3 fruit fly cellular contexts compared by ENCODE assay signal in genomic region chr2L:18948065-18948723, dm6.
TF ChIP-seq lines count a peak whose summit lies in the region.

No protein-coding gene starts in this region.

TF ChIP-seq in whole organism, embryonic, 481 proteins besides CTCF, POLR2A, EP300 and RAD21 (continued from another document and continues in another):
- TF ChIP-seq CG16863 (GFP tag; optimal IDR thresholded peaks at IDR 0.05; lab: Kevin White, UChicago), result no peak
- TF ChIP-seq CG6791 (GFP tag; IDR thresholded peaks at IDR 0.05; lab: Robert Waterston, UW; ENCODE audit: partially characterized antibody), result no peak
- peak; percentile 48 for TF ChIP-seq CG4820 (GFP tag; optimal IDR thresholded peaks at IDR 0.05; lab: Kevin White, UChicago)
- no peak for TF ChIP-seq ase (GFP tag; IDR thresholded peaks at IDR 0.05; lab: Robert Waterston, UW)
- TF ChIP-seq en (GFP tag; optimal IDR thresholded peaks at IDR 0.05; lab: Kevin White, UChicago), result no peak
- TF ChIP-seq CG9727 (GFP tag; optimal IDR thresholded peaks at IDR 0.05; lab: Kevin White, UChicago), result peak; percentile 58
- peak; percentile 56 for TF ChIP-seq Med (GFP tag; lab: Kevin White, UChicago)
- TF ChIP-seq CG1024 (GFP tag; IDR thresholded peaks at IDR 0.05; lab: Robert Waterston, UW), result no peak
- TF ChIP-seq z (GFP tag; IDR thresholded peaks at IDR 0.05; lab: Robert Waterston, UW), result no peak
- peak; percentile 68 for TF ChIP-seq ewg (GFP tag; optimal IDR thresholded peaks at IDR 0.05; lab: Kevin White, UChicago)
- TF ChIP-seq kay (GFP tag; optimal IDR thresholded peaks at IDR 0.05; lab: Kevin White, UChicago), result no peak
- no peak for TF ChIP-seq hth (optimal IDR thresholded peaks at IDR 0.05; lab: Kevin White, UChicago)
- TF ChIP-seq sens-2 (GFP tag; IDR thresholded peaks at IDR 0.05; lab: Robert Waterston, UW), result no peak
- TF ChIP-seq CG4707 (GFP tag; optimal IDR thresholded peaks at IDR 0.05; lab: Kevin White, UChicago), result peak; percentile 62
- peak; percentile 61; the same call in 1 of the 3 replicates for TF ChIP-seq ken (GFP tag; IDR thresholded peaks at IDR 0.05; lab: Robert Waterston, UW)
- no peak for TF ChIP-seq E2f2 (GFP tag; IDR thresholded peaks at IDR 0.05; lab: Robert Waterston, UW)
- peak; percentile 16 for TF ChIP-seq maf-S (GFP tag; optimal IDR thresholded peaks at IDR 0.05; lab: Kevin White, UChicago)
- no peak for TF ChIP-seq CG1792 (GFP tag; optimal IDR thresholded peaks at IDR 0.05; lab: Kevin White, UChicago)
- TF ChIP-seq CG15696 (tag; optimal IDR thresholded peaks at IDR 0.05; lab: Kevin White, UChicago), result peak; percentile 28
- TF ChIP-seq CG3995 (GFP tag; optimal IDR thresholded peaks at IDR 0.05; lab: Kevin White, UChicago), result no peak
- TF ChIP-seq Lhr (GFP tag; optimal IDR thresholded peaks at IDR 0.05; lab: Kevin White, UChicago), result no peak
- peak; percentile 76 for TF ChIP-seq tio (GFP tag; optimal IDR thresholded peaks at IDR 0.05; lab: Kevin White, UChicago)
- TF ChIP-seq CG4617 (GFP tag; optimal IDR thresholded peaks at IDR 0.05; lab: Kevin White, UChicago; ENCODE audit: borderline replicate concordance), result no peak
- peak; percentile 12 for TF ChIP-seq NC2α (GFP tag; optimal IDR thresholded peaks at IDR 0.05; lab: Kevin White, UChicago)
- peak; percentile 49; the same call in 1 of the 2 replicates for TF ChIP-seq HLH3B (GFP tag; IDR thresholded peaks at IDR 0.05; lab: Robert Waterston, UW)
- TF ChIP-seq CG8478 (optimal IDR thresholded peaks at IDR 0.05; lab: Kevin White, UChicago), result no peak
- TF ChIP-seq CG8089 (GFP tag; optimal IDR thresholded peaks at IDR 0.05; lab: Kevin White, UChicago), result no peak
- no peak for TF ChIP-seq CG11398 (GFP tag; optimal IDR thresholded peaks at IDR 0.05; lab: Kevin White, UChicago)
- TF ChIP-seq CG33557 (GFP tag; optimal IDR thresholded peaks at IDR 0.05; lab: Kevin White, UChicago), result peak; percentile 79
- TF ChIP-seq CG11093 (GFP tag; IDR thresholded peaks at IDR 0.05; lab: Robert Waterston, UW), result 0 out of 3 replicates have a peak, but pooled peaks have one; percentile 27
- TF ChIP-seq dpn (GFP tag; optimal IDR thresholded peaks at IDR 0.05; lab: Kevin White, UChicago), result peak; percentile 24 to 77
- TF ChIP-seq org-1 (GFP tag; optimal IDR thresholded peaks at IDR 0.05; lab: Kevin White, UChicago), result peak; percentile 54
- TF ChIP-seq grau (tag; optimal IDR thresholded peaks at IDR 0.05; lab: Kevin White, UChicago), result peak; percentile 81
- TF ChIP-seq zen2 (GFP tag; IDR thresholded peaks at IDR 0.05; lab: Robert Waterston, UW; ENCODE audit: partially characterized antibody), result no peak
- TF ChIP-seq gsb (GFP tag; IDR thresholded peaks at IDR 0.05; lab: Robert Waterston, UW), result no peak
- TF ChIP-seq Usf (GFP tag; optimal IDR thresholded peaks at IDR 0.05; lab: Kevin White, UChicago), result peak; percentile 36
- TF ChIP-seq chif (GFP tag; optimal IDR thresholded peaks at IDR 0.05; lab: Kevin White, UChicago), result peak; percentile 45 to 60
- TF ChIP-seq fu2 (GFP tag; optimal IDR thresholded peaks at IDR 0.05; lab: Kevin White, UChicago), result no peak
- TF ChIP-seq ham (GFP tag; IDR thresholded peaks at IDR 0.05; lab: Robert Waterston, UW), result no peak
- 0 out of 2 replicates have a peak, but pooled peaks have one; percentile 10 for TF ChIP-seq H2.0 (GFP tag; IDR thresholded peaks at IDR 0.05; lab: Robert Waterston, UW)
- TF ChIP-seq CG7786 (GFP tag; optimal IDR thresholded peaks at IDR 0.05; lab: Kevin White, UChicago), result peak; percentile 19
- TF ChIP-seq gce (GFP tag; IDR thresholded peaks at IDR 0.05; lab: Robert Waterston, UW), result no peak
- TF ChIP-seq Dp (GFP tag; optimal IDR thresholded peaks at IDR 0.05; lab: Kevin White, UChicago), result no peak
- TF ChIP-seq cg (GFP tag; optimal IDR thresholded peaks at IDR 0.05; lab: Kevin White, UChicago), result no peak

TF ChIP-seq in whole organism, prepupa, 60 proteins besides CTCF, POLR2A, EP300 and RAD21 (continued from another document):
- TF ChIP-seq CG7368 (GFP tag; optimal IDR thresholded peaks at IDR 0.05; lab: Kevin White, UChicago), result peak; percentile 64
- TF ChIP-seq CG6276 (GFP tag; optimal IDR thresholded peaks at IDR 0.05; lab: Kevin White, UChicago), result peak; percentile 65
- peak; percentile 84 for TF ChIP-seq svp (GFP tag; lab: Kevin White, UChicago)
- TF ChIP-seq topi (GFP tag; optimal IDR thresholded peaks at IDR 0.05; lab: Kevin White, UChicago), result peak; percentile 82
- TF ChIP-seq Met (GFP tag; optimal IDR thresholded peaks at IDR 0.05; lab: Kevin White, UChicago), result peak; percentile 88
- TF ChIP-seq Hr38 (GFP tag; optimal IDR thresholded peaks at IDR 0.05; lab: Kevin White, UChicago), result no peak
- peak; percentile 81 for TF ChIP-seq CG10669 (GFP tag; optimal IDR thresholded peaks at IDR 0.05; lab: Kevin White, UChicago)
- TF ChIP-seq salr (GFP tag; optimal IDR thresholded peaks at IDR 0.05; lab: Kevin White, UChicago), result peak in 1 of 2 experiments; percentile 90
- peak; percentile 69 for TF ChIP-seq CG9139 (GFP tag; optimal IDR thresholded peaks at IDR 0.05; lab: Kevin White, UChicago)
- peak; percentile 82 for TF ChIP-seq Eip75B (GFP tag; optimal IDR thresholded peaks at IDR 0.05; lab: Kevin White, UChicago)
- TF ChIP-seq CG6792 (GFP tag; optimal IDR thresholded peaks at IDR 0.05; lab: Kevin White, UChicago), result peak; percentile 85
- peak; percentile 91 for TF ChIP-seq CG8119 (GFP tag; IDR thresholded peaks at IDR 0.05; lab: Robert Waterston, UW)
- TF ChIP-seq CG1621 (tag; optimal IDR thresholded peaks at IDR 0.05; lab: Kevin White, UChicago), result peak; percentile 75
- peak; percentile 86 for TF ChIP-seq spab (GFP tag; optimal IDR thresholded peaks at IDR 0.05; lab: Kevin White, UChicago)
- TF ChIP-seq Hr4 (GFP tag; optimal IDR thresholded peaks at IDR 0.05; lab: Kevin White, UChicago), result peak; percentile 81
- peak; percentile 78 for TF ChIP-seq net (GFP tag; optimal IDR thresholded peaks at IDR 0.05; lab: Kevin White, UChicago)
- peak; percentile 92 for TF ChIP-seq acj6 (GFP tag; optimal IDR thresholded peaks at IDR 0.05; lab: Kevin White, UChicago)
- peak; percentile 91 for TF ChIP-seq CG10631 (GFP tag; optimal IDR thresholded peaks at IDR 0.05; lab: Kevin White, UChicago)
- TF ChIP-seq fd85E (GFP tag; optimal IDR thresholded peaks at IDR 0.05; lab: Kevin White, UChicago), result no peak
- peak; percentile 73 for TF ChIP-seq Hr39 (GFP tag; optimal IDR thresholded peaks at IDR 0.05; lab: Kevin White, UChicago)
- TF ChIP-seq CG34406 (GFP tag; optimal IDR thresholded peaks at IDR 0.05; lab: Kevin White, UChicago), result peak; percentile 75
- peak; percentile 95 for TF ChIP-seq Eip78C (GFP tag; lab: Kevin White, UChicago)
- TF ChIP-seq Sox15 (GFP tag; optimal IDR thresholded peaks at IDR 0.05; lab: Kevin White, UChicago), result peak; percentile 52
- TF ChIP-seq CG3919 (GFP tag; optimal IDR thresholded peaks at IDR 0.05; lab: Kevin White, UChicago), result peak; percentile 79
- TF ChIP-seq CG8319 (GFP tag; optimal IDR thresholded peaks at IDR 0.05; lab: Kevin White, UChicago), result peak; percentile 53
- TF ChIP-seq Eip93F (GFP tag; optimal IDR thresholded peaks at IDR 0.05; lab: Kevin White, UChicago), result no peak
- TF ChIP-seq dac (GFP tag; optimal IDR thresholded peaks at IDR 0.05; lab: Kevin White, UChicago), result peak; percentile 38
- peak; percentile 85 for TF ChIP-seq lz (GFP tag; optimal IDR thresholded peaks at IDR 0.05; lab: Kevin White, UChicago)
- peak; percentile 84 for TF ChIP-seq Sox102F (GFP tag; optimal IDR thresholded peaks at IDR 0.05; lab: Kevin White, UChicago)
- peak; percentile 82 for TF ChIP-seq Smox (GFP tag; optimal IDR thresholded peaks at IDR 0.05; lab: Kevin White, UChicago)
- no peak for TF ChIP-seq fkh (GFP tag; optimal IDR thresholded peaks at IDR 0.05; lab: Kevin White, UChicago)
- peak; percentile 54 for TF ChIP-seq CG11762 (GFP tag; optimal IDR thresholded peaks at IDR 0.05; lab: Kevin White, UChicago; ENCODE audit: insufficient read depth)
- TF ChIP-seq cyc (GFP tag; optimal IDR thresholded peaks at IDR 0.05; lab: Kevin White, UChicago), result peak; percentile 78
- no peak for TF ChIP-seq CG6854 (GFP tag; optimal IDR thresholded peaks at IDR 0.05; lab: Kevin White, UChicago)
- TF ChIP-seq fd59A (GFP tag; optimal IDR thresholded peaks at IDR 0.05; lab: Kevin White, UChicago), result peak; percentile 86
- TF ChIP-seq CG6163 (GFP tag; IDR thresholded peaks at IDR 0.05; lab: Robert Waterston, UW), result peak; percentile 73
- TF ChIP-seq Ets96B (tag; optimal IDR thresholded peaks at IDR 0.05; lab: Kevin White, UChicago), result peak; percentile 85
- TF ChIP-seq dsx (GFP tag; optimal IDR thresholded peaks at IDR 0.05; lab: Kevin White, UChicago; ENCODE audit: poor library complexity, severe bottlenecking), result peak; percentile 86
- TF ChIP-seq CG16779 (tag; optimal IDR thresholded peaks at IDR 0.05; lab: Kevin White, UChicago), result peak; percentile 41
- peak; percentile 83 for TF ChIP-seq Sox14 (GFP tag; optimal IDR thresholded peaks at IDR 0.05; lab: Kevin White, UChicago)
TF ChIP-seq in whole organism, prepupa: peak in this region for 54.

TF ChIP-seq in whole organism, wandering third instar larva, 38 proteins besides CTCF, POLR2A, EP300 and RAD21 (continued from another document):
- TF ChIP-seq CG9705 (GFP tag; optimal IDR thresholded peaks at IDR 0.05; lab: Kevin White, UChicago), result peak; percentile 46
- TF ChIP-seq Rel (GFP tag; optimal IDR thresholded peaks at IDR 0.05; lab: Kevin White, UChicago), result no peak
- no peak for TF ChIP-seq Rel (tag; optimal IDR thresholded peaks at IDR 0.05; lab: Kevin White, UChicago)
- no peak for TF ChIP-seq N (GFP tag; optimal IDR thresholded peaks at IDR 0.05; lab: Kevin White, UChicago)
- no peak for TF ChIP-seq Abd-B (GFP tag; optimal IDR thresholded peaks at IDR 0.05; lab: Kevin White, UChicago)
- peak; percentile 95 for TF ChIP-seq woc (GFP tag; optimal IDR thresholded peaks at IDR 0.05; lab: Kevin White, UChicago)
- no peak for TF ChIP-seq CrebA (GFP tag; optimal IDR thresholded peaks at IDR 0.05; lab: Kevin White, UChicago; ENCODE audit: borderline replicate concordance)
- TF ChIP-seq Hr78 (GFP tag; optimal IDR thresholded peaks at IDR 0.05; lab: Kevin White, UChicago), result no peak
- peak; percentile 83 for TF ChIP-seq Sp1 (GFP tag; optimal IDR thresholded peaks at IDR 0.05; lab: Kevin White, UChicago)
- TF ChIP-seq usp (GFP tag; optimal IDR thresholded peaks at IDR 0.05; lab: Kevin White, UChicago), result no peak
- TF ChIP-seq brk (GFP tag; optimal IDR thresholded peaks at IDR 0.05; lab: Kevin White, UChicago), result no peak
